Worm (Caenorhabditis elegans): ENCODE measurements around the gene F40G12.11.
A peak's percentile ranks its signal among the peaks of the same experiment; 100 is the strongest.
"Not testable (repeated sequence)": the region's sequence is repeated elsewhere in the genome, so short reads cannot be mapped to it uniquely, and the experiment has no call there.

Gene F40G12.11

DNA sequence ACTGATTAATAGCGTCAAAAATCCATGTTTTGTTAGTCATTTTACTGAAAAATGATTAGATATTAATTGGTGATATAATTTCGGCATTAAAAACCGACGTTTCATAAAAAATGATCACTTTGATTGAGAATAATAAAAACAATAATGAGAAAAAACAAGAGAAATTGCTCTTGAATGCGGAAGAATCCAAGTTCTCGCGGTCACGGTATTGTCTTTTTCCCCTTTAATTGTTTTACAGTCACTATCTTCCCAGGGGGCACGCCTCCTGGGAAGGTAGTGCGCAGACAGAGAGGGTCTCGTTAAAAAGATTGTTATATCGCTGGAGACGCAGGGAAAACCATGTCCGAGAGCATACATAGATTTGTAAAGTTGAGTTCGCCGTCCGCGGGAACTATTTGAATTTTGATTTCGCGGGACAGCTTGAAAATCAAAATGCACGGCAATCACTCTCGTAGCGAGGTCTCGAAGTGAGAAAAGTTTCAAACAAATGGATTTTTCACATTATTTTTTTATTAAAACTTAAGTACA is 7.8 kb downstream of the F40G12.11 start, which contains the start of gene F14D7.2:
F14D7.2 (minus strand) TSS at position 51 of the 528 bp plus-strand sequence.
- no peak for TF ChIP-seq unc-30 (tag; optimal IDR thresholded peaks at IDR 0.05)
- TF ChIP-seq lin-13 (GFP tag; optimal IDR thresholded peaks at IDR 0.05), result no peak
- TF ChIP-seq alr-1 (tag; optimal IDR thresholded peaks at IDR 0.05; ENCODE audit: borderline replicate concordance), result no peak
- no peak for TF ChIP-seq xbp-1 (tag; optimal IDR thresholded peaks at IDR 0.05)
- no peak for TF ChIP-seq unc-62 (GFP tag; optimal IDR thresholded peaks at IDR 0.05)
- no peak for TF ChIP-seq rnt-1 (tag; optimal IDR thresholded peaks at IDR 0.05)
- no peak for TF ChIP-seq ceh-63 (GFP tag; optimal IDR thresholded peaks at IDR 0.05)
- no peak for TF ChIP-seq ceh-90 (tag; optimal IDR thresholded peaks at IDR 0.05)

DNA sequence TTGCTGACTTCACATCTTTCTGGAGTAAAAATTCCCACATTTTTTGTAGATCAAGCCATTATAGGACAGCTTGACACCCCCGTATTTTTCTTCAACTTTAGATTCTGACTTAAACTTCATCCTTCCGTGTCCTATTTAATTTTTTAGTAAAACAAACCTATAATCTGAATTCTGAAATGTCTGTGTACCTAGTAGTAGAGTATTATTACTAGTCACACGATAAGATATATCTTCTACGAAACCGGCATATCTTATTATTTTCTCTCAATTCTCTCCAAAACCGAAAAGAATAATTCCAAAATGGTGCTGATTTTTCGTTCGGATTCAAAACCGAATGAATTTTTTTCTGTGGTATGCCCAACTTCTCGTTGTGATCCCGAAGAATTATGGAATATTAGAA is 8.4 kb downstream of the F40G12.11 start, which contains the start of gene F14D7.9:
F14D7.9 (plus strand) TSS at position 301 of the 400 bp plus-strand sequence.
- TF ChIP-seq tbx-2 (tag; optimal IDR thresholded peaks at IDR 0.05), result no peak

DNA sequence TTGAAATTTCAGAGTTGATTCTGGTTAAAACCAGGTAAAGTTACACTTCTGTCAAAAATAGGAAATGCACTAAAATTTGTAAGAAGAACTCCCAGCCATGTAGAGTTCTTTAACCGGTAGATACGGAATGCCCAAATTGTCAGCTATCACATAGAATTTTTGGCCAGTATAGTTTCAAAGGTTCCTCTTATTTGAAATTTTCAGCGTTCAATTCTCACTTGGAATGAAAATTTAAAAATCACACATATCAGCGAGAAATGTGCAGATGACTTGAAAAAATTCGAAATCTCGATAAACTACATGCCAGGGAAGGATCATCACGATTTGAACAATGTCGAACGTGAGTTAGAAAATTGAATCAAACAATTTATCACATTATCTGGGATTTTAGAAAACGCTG is 10.5 kb downstream of the F40G12.11 start, which contains the start of gene F14D7.3:
F14D7.3 (plus strand) TSS at position 301 of the 400 bp plus-strand sequence.
- TF ChIP-seq ceh-90 (tag; optimal IDR thresholded peaks at IDR 0.05), result no peak

DNA sequence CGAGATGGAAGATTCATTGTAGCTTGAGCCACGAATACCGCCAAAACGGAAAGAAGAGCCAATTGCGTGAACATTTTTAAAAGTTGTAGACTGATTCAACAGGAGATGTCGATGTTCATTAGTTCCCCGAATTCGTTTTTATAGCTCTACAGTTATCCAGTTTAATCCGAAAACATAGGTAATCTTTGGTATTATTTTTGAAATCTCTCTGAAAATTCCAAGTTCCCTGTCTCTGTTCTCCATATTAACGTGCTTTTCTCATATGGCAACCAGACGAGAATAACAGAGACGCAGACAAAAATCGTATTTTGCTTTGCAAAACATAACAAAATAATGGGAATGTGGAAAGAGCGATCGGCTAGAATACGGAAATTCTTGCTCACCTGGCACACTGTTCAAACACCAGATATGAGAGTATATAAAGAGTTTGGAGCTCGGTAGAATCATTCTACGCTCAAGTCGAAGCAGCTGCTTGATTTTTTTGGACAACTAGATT is 13.6 kb downstream of the F40G12.11 start, which contains the start of the genes spig-3 and F14D7.12:
spig-3 (minus strand) TSS at position 101 of the 496 bp plus-strand sequence.
F14D7.12 (plus strand) TSS at position 446 of the 496 bp plus-strand sequence.
- TF ChIP-seq nhr-20 (tag; optimal IDR thresholded peaks at IDR 0.05), result no peak
- no peak for TF ChIP-seq efl-1 (optimal IDR thresholded peaks at IDR 0.05)
- TF ChIP-seq efl-1 (GFP tag; optimal IDR thresholded peaks at IDR 0.05 in 1 of 2), result peak in 1 of 2 experiments; percentile 49

DNA sequence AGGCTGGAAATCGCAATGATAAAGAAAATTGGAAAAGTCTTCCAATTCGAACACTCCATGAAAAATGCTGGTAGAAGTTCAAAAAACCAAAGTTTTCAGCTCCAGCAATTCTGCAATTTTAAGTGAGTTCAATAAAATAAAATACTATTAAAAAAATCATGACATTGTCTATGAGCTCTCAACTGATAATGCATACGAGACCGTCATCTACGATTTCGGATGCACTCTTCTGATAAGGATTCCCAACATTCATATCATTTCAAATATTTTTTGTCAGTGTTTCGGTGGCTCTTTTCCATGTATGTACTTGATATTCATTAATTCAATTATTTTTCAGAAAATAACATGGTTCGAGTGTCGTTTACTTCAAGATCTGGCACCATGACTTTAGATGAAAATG is 15.1 kb downstream of the F40G12.11 start, which contains the start of gene F14D7.6:
F14D7.6 (plus strand) TSS at position 338 of the 400 bp plus-strand sequence.
- TF ChIP-seq elt-2 (tag; optimal IDR thresholded peaks at IDR 0.05) (peak; percentile 4), nhr-77 (tag; optimal IDR thresholded peaks at IDR 0.05) (no peak)

DNA sequence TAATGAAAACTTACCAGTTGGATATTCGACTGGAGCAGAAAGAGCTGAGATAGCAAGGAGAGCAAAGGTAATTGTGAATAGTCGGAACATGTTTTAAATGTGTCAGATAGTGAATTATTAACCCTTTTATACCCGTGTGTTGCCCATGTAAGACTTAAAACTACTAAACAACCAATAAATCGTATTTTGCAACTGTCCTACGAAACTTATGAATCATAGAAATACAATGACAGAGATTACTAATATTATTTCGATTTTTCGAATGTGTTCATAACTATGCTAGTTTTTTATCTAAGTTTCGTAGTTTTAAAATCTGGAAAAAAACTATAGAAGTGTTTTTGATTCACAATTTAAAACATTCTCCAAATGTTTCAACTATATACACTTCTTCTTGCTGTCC is 20.8 kb downstream of the F40G12.11 start, which contains the start of gene spig-4:
spig-4 (minus strand) TSS at position 101 of the 400 bp plus-strand sequence.
- not testable (repeated sequence) for TF ChIP-seq lin-39, egl-13, hlh-4 (tag; optimal IDR thresholded peaks at IDR 0.05)

DNA sequence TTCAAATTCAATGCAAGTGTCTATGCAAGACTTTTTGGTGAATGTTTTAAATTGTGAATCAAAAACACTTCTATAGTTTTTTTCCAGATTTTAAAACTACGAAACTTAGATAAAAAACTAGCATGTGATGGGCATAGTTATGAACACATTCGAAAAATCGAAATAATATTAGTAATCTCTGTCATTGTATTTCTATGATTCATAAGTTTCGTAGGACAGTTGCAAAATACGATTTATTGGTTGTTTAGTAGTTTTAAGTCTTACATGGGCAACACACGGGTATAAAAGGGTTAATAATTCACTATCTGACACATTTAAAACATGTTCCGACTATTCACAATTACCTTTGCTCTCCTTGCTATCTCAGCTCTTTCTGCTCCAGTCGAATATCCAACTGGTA is 22.2 kb downstream of the F40G12.11 start, which contains the start of gene spig-5:
spig-5 (plus strand) TSS at position 301 of the 400 bp plus-strand sequence.
- not testable (repeated sequence) for TF ChIP-seq ceh-8 (GFP tag; optimal IDR thresholded peaks at IDR 0.05); efl-3 (GFP tag; optimal IDR thresholded peaks at IDR 0.05); sptf-1 (tag; optimal IDR thresholded peaks at IDR 0.05)

DNA sequence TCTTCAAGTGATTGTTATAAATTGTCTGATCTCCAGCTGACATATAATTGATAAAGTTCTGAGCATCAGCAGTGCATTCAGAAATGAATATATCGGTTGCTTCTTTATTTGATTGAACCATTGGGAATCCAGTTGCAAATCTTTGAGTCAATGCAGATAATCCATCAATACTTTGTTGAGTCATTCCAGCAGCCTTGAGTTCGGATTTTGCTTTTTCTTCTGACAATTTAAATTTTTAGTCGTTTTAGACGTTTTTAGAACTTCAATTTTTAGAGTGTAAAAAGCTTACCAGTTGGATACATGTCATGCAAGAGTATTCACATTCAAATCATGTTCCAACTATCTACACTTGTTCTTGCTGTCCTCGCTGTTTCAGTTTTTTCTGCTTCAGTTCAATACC is 23.7 kb downstream of the F40G12.11 start, which contains the start of gene F14D7.14:
F14D7.14 (plus strand) TSS at position 301 of the 400 bp plus-strand sequence.
- not testable (repeated sequence) for TF ChIP-seq snu-23 (GFP tag; optimal IDR thresholded peaks at IDR 0.05); rnt-1 (tag; optimal IDR thresholded peaks at IDR 0.05); fos-1 (tag; optimal IDR thresholded peaks at IDR 0.05)

DNA sequence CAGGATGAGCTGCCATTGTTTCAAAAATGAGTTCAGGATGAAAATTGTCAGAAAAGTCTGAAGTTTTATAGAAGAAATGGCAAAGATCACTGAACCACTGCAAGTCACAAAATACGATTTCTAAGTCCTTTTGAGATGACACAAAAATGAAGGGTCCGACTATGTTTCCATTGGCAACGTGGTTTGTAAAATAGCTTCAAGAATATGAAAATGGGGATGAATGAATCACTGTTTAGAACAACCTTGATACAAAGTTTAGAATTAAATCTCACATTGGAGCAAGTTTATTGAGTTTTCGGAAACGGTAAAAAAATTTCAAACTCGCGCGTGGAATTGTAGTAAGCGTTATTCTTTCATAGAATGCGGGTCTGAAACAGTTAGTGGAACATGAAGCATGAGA is 25.1 kb downstream of the F40G12.11 start, which contains the start of gene ddn-3:
ddn-3 (minus strand) TSS at position 101 of the 400 bp plus-strand sequence.
- no peak for TF ChIP-seq nhr-19 (GFP tag; conservative IDR thresholded peaks at IDR 0.05)
- TF ChIP-seq snu-23 (GFP tag; optimal IDR thresholded peaks at IDR 0.05), result no peak
- TF ChIP-seq unc-62 (GFP tag; optimal IDR thresholded peaks at IDR 0.05), result no peak
- TF ChIP-seq elt-2 (tag; optimal IDR thresholded peaks at IDR 0.05), result no peak
- TF ChIP-seq ceh-82 (tag; optimal IDR thresholded peaks at IDR 0.05), result no peak
- TF ChIP-seq nhr-28 (tag; optimal IDR thresholded peaks at IDR 0.05), result no peak
- no peak for TF ChIP-seq grh-1 (GFP tag; IDR thresholded peaks at IDR 0.05)
- no peak for TF ChIP-seq nhr-20 (tag; optimal IDR thresholded peaks at IDR 0.05)
- no peak for TF ChIP-seq hlh-17 (GFP tag; optimal IDR thresholded peaks at IDR 0.05; ENCODE audit: borderline replicate concordance)
- no peak for TF ChIP-seq mef-2 (tag; optimal IDR thresholded peaks at IDR 0.05)
- no peak for TF ChIP-seq aly-2 (tag; optimal IDR thresholded peaks at IDR 0.05)
- TF ChIP-seq ceh-90 (tag; optimal IDR thresholded peaks at IDR 0.05), result no peak
- TF ChIP-seq C34B4.2 (tag; optimal IDR thresholded peaks at IDR 0.05), result no peak
